Worm (Caenorhabditis elegans): ENCODE results near the gene F48G7.4.

Gene F48G7.4

ce11 chrV:646888-647287 is 27.6 kb downstream of the F48G7.4 start, which contains the start of gene ugt-42:
Gene ugt-42 (plus strand): TSS chrV:647188.
- TF ChIP-seq unc-62 (GFP tag; optimal IDR thresholded peaks at IDR 0.05) = no peak

- no peak for TF ChIP-seq unc-62 (GFP tag; optimal IDR thresholded peaks at IDR 0.05)
Measured at ce11 chrV:652940-653339, 33.7 kb downstream of the F48G7.4 start, which contains the start of gene srj-5. Gene srj-5 (minus strand): TSS chrV:653040.

ce11 chrV:654402-654801 is 35.1 kb downstream of the F48G7.4 start, which contains the start of gene srj-6:
Gene srj-6 (minus strand): TSS chrV:654502.
- TF ChIP-seq unc-62 (GFP tag; optimal IDR thresholded peaks at IDR 0.05) = no peak

- no peak for TF ChIP-seq unc-62 (GFP tag; optimal IDR thresholded peaks at IDR 0.05)
Measured at ce11 chrV:655823-656222, 36.6 kb downstream of the F48G7.4 start, which contains the start of gene srh-245. Gene srh-245 (minus strand): TSS chrV:655923.

- TF ChIP-seq unc-62 (GFP tag; optimal IDR thresholded peaks at IDR 0.05) = no peak
Measured at ce11 chrV:657678-658077, 38.4 kb downstream of the F48G7.4 start, which contains the start of gene srh-246. Gene srh-246 (minus strand): TSS chrV:657778.

- no peak for TF ChIP-seq unc-62 (GFP tag; optimal IDR thresholded peaks at IDR 0.05)
Measured at ce11 chrV:660210-660609, 41.0 kb downstream of the F48G7.4 start, which contains the start of gene F31F4.17. Gene F31F4.17 (minus strand): TSS chrV:660310.

ce11 chrV:664337-664847 is 45.1 kb downstream of the F48G7.4 start, which contains the start of the genes F31F4.11 and srh-266:
Gene F31F4.11 (minus strand): TSS chrV:664437.
Gene srh-266 (plus strand): TSS chrV:664797.
- TF ChIP-seq unc-62 (GFP tag; optimal IDR thresholded peaks at IDR 0.05) = no peak

ce11 chrV:667459-667858 is 48.2 kb downstream of the F48G7.4 start, which contains the start of gene nhr-180:
Gene nhr-180 (minus strand): TSS chrV:667510.
- TF ChIP-seq unc-62 (GFP tag; optimal IDR thresholded peaks at IDR 0.05) = no peak

All from whole organism, dauer.